Worm (Caenorhabditis elegans) whole organism, L3 larva: ENCODE results near the gene F35F10.1.

Experiments
- ceh-9 ChIP-seq: sonication (generic microtip); optimal IDR thresholded peaks from 2 replicates; lab custom pipeline; 2018; ENCODE audit warnings: missing biosample characterization, missing genetic modification characterization
- nfya-1 ChIP-seq: sonication (generic microtip); optimal IDR thresholded peaks from 2 replicates; lab custom pipeline; 2017; ENCODE audit warnings: missing genetic modification characterization, mild to moderate bottlenecking, missing compliant biosample characterization, antibody characterized with exemption, moderate library complexity; ENCODE audit not compliant: insufficient read depth
- pha-4 ChIP-seq: fragments of 150-350 bp; optimal IDR thresholded peaks from 2 replicates; lab custom pipeline; 2014; ENCODE audit warnings: missing biosample characterization, missing genetic modification reagents, missing genetic modification characterization

DNA sequence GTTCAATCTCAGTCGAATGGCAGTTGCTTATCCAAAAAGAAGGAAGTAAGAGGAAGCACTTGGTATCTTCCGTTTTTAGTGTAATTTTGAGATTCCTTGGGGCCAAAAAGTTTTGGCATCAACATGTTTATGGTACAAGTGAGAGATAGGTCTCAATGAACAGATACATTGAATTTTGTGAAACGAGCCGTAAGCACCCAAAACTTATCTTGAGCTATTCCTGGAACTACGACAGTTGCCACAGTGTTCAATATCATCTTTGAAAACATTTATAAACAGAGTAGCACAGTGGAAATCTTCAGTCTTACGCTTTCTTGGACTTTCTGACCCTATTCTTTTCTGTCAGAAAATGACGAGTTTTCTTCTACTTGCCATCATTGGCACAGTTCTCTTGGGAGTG is 41.1 kb upstream of the F35F10.1 start, which contains the start of gene T28A11.3:
- TF ChIP-seq ceh-9 (tag; lab: Kevin White, UChicago) (no peak), pha-4 (no peak), nfya-1 (no peak)
